4 fruit fly cellular contexts compared by ENCODE assay signal in the genomic region with DNA sequence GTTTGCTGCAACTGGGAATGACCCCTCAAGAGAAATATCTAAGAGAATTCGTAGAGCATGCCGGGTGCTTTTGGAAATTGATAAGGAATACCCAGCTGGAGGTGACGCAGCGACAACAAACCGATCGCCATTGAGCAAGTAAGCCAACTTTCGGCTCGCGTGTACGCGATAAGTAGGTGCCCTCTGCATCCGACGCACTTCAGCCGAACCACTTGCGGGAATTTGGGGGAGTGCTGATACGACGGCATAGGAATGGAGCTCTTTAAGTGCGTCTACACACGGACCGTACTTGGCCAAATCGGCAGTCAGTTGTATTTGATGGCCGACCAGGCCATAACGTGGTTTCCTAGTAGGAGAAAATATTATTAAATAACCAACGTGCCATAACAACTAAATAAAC.
A peak's percentile ranks its signal among the peaks of the same experiment; 100 is the strongest.
TF ChIP-seq lines count a peak whose summit lies in the region.

A gene (plus strand): TSS at position 277 of the 400 bp plus-strand sequence.

- no peak for TF ChIP-seq CTCF in whole organism, embryonic (GFP tag; optimal IDR thresholded peaks at IDR 0.05; lab: Kevin White, UChicago)

TF ChIP-seq in whole organism, adult, 20 proteins besides CTCF, POLR2A, EP300 and RAD21:
- TF ChIP-seq Mnt (GFP tag; optimal IDR thresholded peaks at IDR 0.05; lab: Kevin White, UChicago) (peak; percentile 68), CG5204 (GFP tag; optimal IDR thresholded peaks at IDR 0.05; lab: Kevin White, UChicago) (no peak), bab1 (GFP tag; optimal IDR thresholded peaks at IDR 0.05; lab: Kevin White, UChicago) (no peak), CG7045 (GFP tag; optimal IDR thresholded peaks at IDR 0.05; lab: Kevin White, UChicago) (no peak), cic (GFP tag; optimal IDR thresholded peaks at IDR 0.05; lab: Kevin White, UChicago) (peak; percentile 74), toe (GFP tag; optimal IDR thresholded peaks at IDR 0.05; lab: Kevin White, UChicago) (no peak)
TF ChIP-seq in whole organism, adult: peak in this region for 2.

TF ChIP-seq in whole organism, embryonic, 481 proteins besides CTCF, POLR2A, EP300 and RAD21 (continues in another document):
- TF ChIP-seq wdn (GFP tag; IDR thresholded peaks at IDR 0.05; lab: Robert Waterston, UW) (no peak), Awh (GFP tag; IDR thresholded peaks at IDR 0.05; lab: Robert Waterston, UW) (no peak), CG8290 (GFP tag; optimal IDR thresholded peaks at IDR 0.05; lab: Kevin White, UChicago) (no peak), CG8290 (tag; optimal IDR thresholded peaks at IDR 0.05; lab: Kevin White, UChicago) (no peak), pan (optimal IDR thresholded peaks at IDR 0.05; lab: Kevin White, UChicago) (no peak), pan (GFP tag; optimal IDR thresholded peaks at IDR 0.05 in 1 of 2, IDR thresholded peaks at IDR 0.05 in 1 of 2) (no peak), ash1 (GFP tag; optimal IDR thresholded peaks at IDR 0.05; lab: Kevin White, UChicago) (no peak), ERR (GFP tag; optimal IDR thresholded peaks at IDR 0.05; lab: Kevin White, UChicago) (no peak), gsb-n (tag; optimal IDR thresholded peaks at IDR 0.05; lab: Kevin White, UChicago) (no peak), PHDP (tag; optimal IDR thresholded peaks at IDR 0.05; lab: Kevin White, UChicago) (no peak), crc (GFP tag; optimal IDR thresholded peaks at IDR 0.05; lab: Kevin White, UChicago) (no peak), CG11085 (GFP tag; IDR thresholded peaks at IDR 0.05; lab: Robert Waterston, UW) (no peak), gt (GFP tag; IDR thresholded peaks at IDR 0.05; lab: Robert Waterston, UW) (no peak), dysf (GFP tag; IDR thresholded peaks at IDR 0.05; lab: Robert Waterston, UW) (no peak), CG15601 (tag; optimal IDR thresholded peaks at IDR 0.05; lab: Kevin White, UChicago) (no peak), abd-A (tag; optimal IDR thresholded peaks at IDR 0.05; lab: Kevin White, UChicago) (no peak), eyg (GFP tag; optimal IDR thresholded peaks at IDR 0.05; lab: Kevin White, UChicago) (no peak), CG10959 (GFP tag; IDR thresholded peaks at IDR 0.05; lab: Robert Waterston, UW) (no peak), seq (GFP tag; IDR thresholded peaks at IDR 0.05; lab: Robert Waterston, UW) (no peak), mirr (GFP tag; optimal IDR thresholded peaks at IDR 0.05; lab: Kevin White, UChicago) (peak; percentile 52), CG12942 (GFP tag; optimal IDR thresholded peaks at IDR 0.05; lab: Kevin White, UChicago) (no peak), hkb (optimal IDR thresholded peaks at IDR 0.05; lab: Kevin White, UChicago) (no peak), hkb (GFP tag; IDR thresholded peaks at IDR 0.05; lab: Robert Waterston, UW) (no peak), sug (tag; optimal IDR thresholded peaks at IDR 0.05; lab: Kevin White, UChicago) (peak; percentile 86), gro (GFP tag; optimal IDR thresholded peaks at IDR 0.05; lab: Kevin White, UChicago) (no peak), org-1 (GFP tag; optimal IDR thresholded peaks at IDR 0.05; lab: Kevin White, UChicago) (no peak), Eip74EF (GFP tag; optimal IDR thresholded peaks at IDR 0.05; lab: Kevin White, UChicago) (no peak), sd (tag; optimal IDR thresholded peaks at IDR 0.05; lab: Kevin White, UChicago) (peak; percentile 68), CG3163 (GFP tag; optimal IDR thresholded peaks at IDR 0.05; lab: Kevin White, UChicago) (peak; percentile 86)

TF ChIP-seq in whole organism, prepupa, 60 proteins besides CTCF, POLR2A, EP300 and RAD21:
- TF ChIP-seq svp (GFP tag; lab: Kevin White, UChicago) (peak; percentile 80), Eip93F (GFP tag; optimal IDR thresholded peaks at IDR 0.05; lab: Kevin White, UChicago) (no peak)

TF ChIP-seq in whole organism, wandering third instar larva, 38 proteins besides CTCF, POLR2A, EP300 and RAD21:
- no peak for TF ChIP-seq Rel (GFP tag; optimal IDR thresholded peaks at IDR 0.05; lab: Kevin White, UChicago)
- peak; percentile 9 for TF ChIP-seq Rel (tag; optimal IDR thresholded peaks at IDR 0.05; lab: Kevin White, UChicago)
- no peak for TF ChIP-seq CG9705 (GFP tag; optimal IDR thresholded peaks at IDR 0.05; lab: Kevin White, UChicago)
- peak; percentile 75 for TF ChIP-seq h (GFP tag; optimal IDR thresholded peaks at IDR 0.05; lab: Kevin White, UChicago)
- TF ChIP-seq Dfd (GFP tag; optimal IDR thresholded peaks at IDR 0.05; lab: Kevin White, UChicago): no peak
- no peak for TF ChIP-seq rgr (GFP tag; optimal IDR thresholded peaks at IDR 0.05; lab: Kevin White, UChicago)
